Fruit fly (Drosophila melanogaster): Measurements from ENCODE around the gene CG17327.

DNA sequence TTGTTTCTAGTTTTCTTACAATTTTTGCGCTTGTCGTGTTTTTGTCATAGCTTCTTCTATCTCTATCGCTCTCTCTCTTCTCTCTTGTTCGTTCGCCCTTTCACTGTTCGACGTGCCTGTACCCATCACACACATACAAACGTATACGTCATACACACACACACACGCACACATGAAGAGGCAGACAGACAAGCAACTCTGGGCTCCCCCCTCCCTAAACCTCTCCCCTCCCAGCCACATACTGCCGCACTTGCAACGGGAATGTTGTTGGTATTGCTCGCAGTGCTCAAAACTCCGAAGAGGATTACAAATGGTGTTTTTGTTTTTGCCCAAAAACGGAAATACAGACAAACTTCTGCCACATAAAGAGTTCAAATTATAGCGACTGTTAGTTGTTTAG is 15.5 kb upstream of the CG17327 start:
- no peak for TF ChIP-seq CG1620 (GFP tag; optimal IDR thresholded peaks at IDR 0.05)
- no peak for TF ChIP-seq CG11617 (GFP tag; optimal IDR thresholded peaks at IDR 0.05)
